Worm (Caenorhabditis elegans) whole organism, L3 larva: ENCODE data around the gene C01B10.44.
A peak's percentile ranks its signal among the peaks of the same experiment; 100 is the strongest.

ENCODE experiments used
- ZK546.5 ChIP-seq: sonication (generic microtip); optimal IDR thresholded peaks from 2 replicates; lab custom pipeline; 2017; ENCODE audit warnings: missing biosample characterization, missing genetic modification characterization
- ama-1 ChIP-seq: fragments of 150-350 bp; optimal IDR thresholded peaks from 2 replicates; lab custom pipeline; 2018
- ceh-9 ChIP-seq: sonication (generic microtip); optimal IDR thresholded peaks from 2 replicates; lab custom pipeline; 2018; ENCODE audit warnings: missing biosample characterization, missing genetic modification characterization
- daf-12 ChIP-seq: fragments of 150-350 bp; optimal IDR thresholded peaks from 2 replicates; lab custom pipeline; 2014; ENCODE audit warnings: missing biosample characterization, missing genetic modification reagents, missing genetic modification characterization
- egl-5 ChIP-seq: fragments of 150-350 bp; optimal IDR thresholded peaks from 2 replicates; lab custom pipeline; 2017; ENCODE audit warnings: missing biosample characterization, missing genetic modification reagents, missing genetic modification characterization, inconsistent platforms
- elt-2 ChIP-seq: sonication (generic microtip); optimal IDR thresholded peaks from 2 replicates; lab custom pipeline; 2016; ENCODE audit warnings: missing genetic modification reagents, mild to moderate bottlenecking, missing genetic modification characterization, missing compliant biosample characterization
- elt-3 ChIP-seq, 3 experiments: fragments of 150-350 bp in 1 of 3; sonication (generic microtip) in 2 of 3; optimal IDR thresholded peaks; 2 replicates in 2 of 3; 4 replicates in 1 of 3; lab custom pipeline; 2014 to 2017; ENCODE audit warnings: missing biosample characterization in 3 of 3, missing genetic modification characterization in 3 of 3
- fos-1 ChIP-seq: fragments of 150-350 bp; optimal IDR thresholded peaks from 2 replicates; lab custom pipeline; 2014; ENCODE audit warnings: missing biosample characterization, missing genetic modification characterization
- hmg-11 ChIP-seq: sonication (generic microtip); optimal IDR thresholded peaks from 2 replicates; lab custom pipeline; 2016; ENCODE audit warnings: missing genetic modification characterization, missing compliant biosample characterization
- jun-1 ChIP-seq: fragments of 150-350 bp; optimal IDR thresholded peaks from 2 replicates; lab custom pipeline; 2014; ENCODE audit warnings: missing biosample characterization, missing genetic modification reagents, missing genetic modification characterization
- lin-15B ChIP-seq: fragments of 150-350 bp; optimal IDR thresholded peaks from 2 replicates; lab custom pipeline; 2014; ENCODE audit warnings: missing biosample characterization, missing genetic modification characterization
- nfya-1 ChIP-seq: sonication (generic microtip); optimal IDR thresholded peaks from 2 replicates; lab custom pipeline; 2017; ENCODE audit warnings: missing genetic modification characterization, mild to moderate bottlenecking, missing compliant biosample characterization, antibody characterized with exemption, moderate library complexity; ENCODE audit not compliant: insufficient read depth
- nhr-12 ChIP-seq: fragments of 150-350 bp; optimal IDR thresholded peaks from 2 replicates; lab custom pipeline; 2014; ENCODE audit warnings: missing biosample characterization, missing genetic modification characterization
- nhr-23 ChIP-seq: fragments of 150-350 bp; optimal IDR thresholded peaks from 2 replicates; lab custom pipeline; 2014; ENCODE audit warnings: missing biosample characterization, missing genetic modification reagents, missing genetic modification characterization
- nhr-25 ChIP-seq: sonication (generic microtip); optimal IDR thresholded peaks from 2 replicates; lab custom pipeline; 2017; ENCODE audit warnings: missing biosample characterization, missing genetic modification characterization
- nhr-43 ChIP-seq: sonication (generic microtip); optimal IDR thresholded peaks from 2 replicates; lab custom pipeline; 2016; ENCODE audit warnings: mild to moderate bottlenecking, missing genetic modification characterization, missing compliant biosample characterization; ENCODE audit not compliant: poor library complexity, severe bottlenecking
- nhr-67 ChIP-seq: fragments of 150-350 bp; optimal IDR thresholded peaks from 2 replicates; lab custom pipeline; 2014; ENCODE audit warnings: missing biosample characterization, missing genetic modification characterization
- nhr-77 ChIP-seq: fragments of 150-350 bp; optimal IDR thresholded peaks from 2 replicates; lab custom pipeline; 2014; ENCODE audit warnings: missing biosample characterization, missing genetic modification characterization
- pha-4 ChIP-seq: fragments of 150-350 bp; optimal IDR thresholded peaks from 2 replicates; lab custom pipeline; 2014; ENCODE audit warnings: missing biosample characterization, missing genetic modification reagents, missing genetic modification characterization
- sea-2 ChIP-seq: fragments of 150-350 bp; sonication (generic microtip); optimal IDR thresholded peaks from 4 replicates; lab custom pipeline; 2014; ENCODE audit warnings: missing biosample characterization, missing genetic modification reagents, missing genetic modification characterization
- skn-1 ChIP-seq: fragments of 150-350 bp; optimal IDR thresholded peaks from 2 replicates; lab custom pipeline; 2014; ENCODE audit warnings: missing biosample characterization, missing genetic modification characterization
- snpc-4 ChIP-seq: fragments of 150-350 bp; optimal IDR thresholded peaks from 2 replicates; lab custom pipeline; 2014; ENCODE audit warnings: missing biosample characterization, missing genetic modification characterization
- unc-39 ChIP-seq: sonication (generic microtip); optimal IDR thresholded peaks from 4 replicates; lab custom pipeline; 2017; ENCODE audit warnings: missing biosample characterization, missing genetic modification characterization
- zag-1 ChIP-seq: fragments of 150-350 bp; optimal IDR thresholded peaks from 2 replicates; lab custom pipeline; 2014; ENCODE audit warnings: missing biosample characterization, missing genetic modification characterization
- ztf-11 ChIP-seq: fragments of 150-350 bp; optimal IDR thresholded peaks from 2 replicates; lab custom pipeline; 2014; ENCODE audit warnings: missing biosample characterization, missing genetic modification characterization

Gene C01B10.44

ce11 chrIV:6634789-6635188 lies 11.3 kb downstream of the C01B10.44 start, which contains the start of gene metl-13:
TSS of gene metl-13 (plus strand) at chrIV:6635089.
- no peak for TF ChIP-seq pha-4
- no peak for TF ChIP-seq jun-1
- no peak for TF ChIP-seq nhr-12 (tag; lab: Kevin White, UChicago)
- TF ChIP-seq ztf-11 (tag; lab: Kevin White, UChicago) = no peak
- TF ChIP-seq ama-1 = no peak

ce11 chrIV:6638256-6638655 lies 14.8 kb downstream of the C01B10.44 start, which contains the start of gene C01B10.7:
TSS of gene C01B10.7 (plus strand) at chrIV:6638556.
- TF ChIP-seq elt-2 = no peak

ce11 chrIV:6639880-6640279 lies 16.4 kb downstream of the C01B10.44 start, which contains the start of gene C01B10.6:
TSS of gene C01B10.6 (plus strand) at chrIV:6640180.
- TF ChIP-seq skn-1 (tag; lab: Kevin White, UChicago) (no peak), zag-1 (tag; lab: Kevin White, UChicago) (no peak), elt-2 (peak; percentile 38), nhr-67 (tag; lab: Kevin White, UChicago) (no peak), pha-4 (no peak)

ce11 chrIV:6645867-6646655 lies 22.6 kb downstream of the C01B10.44 start, which contains the start of gene hil-7:
TSS of gene hil-7 (plus strand) at chrIV:6646312.
- TF ChIP-seq nhr-43 (tag; lab: Kevin White, UChicago) = no peak
- peak; percentile 3 for TF ChIP-seq lin-15B (tag; lab: Kevin White, UChicago)
- no peak for TF ChIP-seq zag-1 (tag; lab: Kevin White, UChicago)
- TF ChIP-seq ztf-11 (tag; lab: Kevin White, UChicago) = no peak
- TF ChIP-seq nhr-23 = peak; percentile 35
- peak; percentile 25 for TF ChIP-seq pha-4
- TF ChIP-seq nhr-25 = peak; percentile 27
- TF ChIP-seq jun-1 = peak; percentile 1
- TF ChIP-seq elt-3 (tag; optimal IDR thresholded peaks at IDR 0.05; lab: Kevin White, UChicago) = no peak
- TF ChIP-seq nhr-12 (tag; lab: Kevin White, UChicago) = no peak
- TF ChIP-seq nfya-1 (tag; lab: Kevin White, UChicago) = peak; percentile 41
- TF ChIP-seq sea-2 (GFP tag; lab: Kevin White, UChicago) = peak; percentile 24
- peak; percentile 30 for TF ChIP-seq elt-2
- TF ChIP-seq, all 47 proteins: peak for 8

ce11 chrIV:6646905-6647304 lies 23.4 kb downstream of the C01B10.44 start:
- TF ChIP-seq ceh-9 (tag; lab: Kevin White, UChicago) (no peak), ama-1 (no peak), nhr-43 (tag; lab: Kevin White, UChicago) (no peak), unc-39 (no peak), zag-1 (tag; lab: Kevin White, UChicago) (no peak), hmg-11 (tag; lab: Kevin White, UChicago) (no peak), snpc-4 (tag; lab: Kevin White, UChicago) (no peak), ZK546.5 (tag; lab: Kevin White, UChicago) (no peak), daf-12 (tag; lab: Kevin White, UChicago) (no peak)

ce11 chrIV:6648625-6649024 lies 25.1 kb downstream of the C01B10.44 start:
- TF ChIP-seq nfya-1 (tag; lab: Kevin White, UChicago) (peak; percentile 30), hmg-11 (tag; lab: Kevin White, UChicago) (peak; percentile 27), fos-1 (tag; lab: Kevin White, UChicago) (no peak), egl-5 (tag; lab: Kevin White, UChicago) (no peak), nhr-25 (peak; percentile 26)

- TF ChIP-seq elt-3 (tag; optimal IDR thresholded peaks at IDR 0.05; lab: Kevin White, UChicago) = peak in 1 of 3 experiments; percentile 29
- TF ChIP-seq nhr-43 (tag; lab: Kevin White, UChicago) = peak; percentile 20
- no peak for TF ChIP-seq sea-2 (GFP tag; lab: Kevin White, UChicago)
- TF ChIP-seq nhr-25 = peak; percentile 31
- TF ChIP-seq nhr-77 = no peak
Measured at ce11 chrIV:6652479-6653022, 29.1 kb downstream of the C01B10.44 start.
